5 fruit fly cellular contexts compared by ENCODE assay signal in the genomic region with DNA sequence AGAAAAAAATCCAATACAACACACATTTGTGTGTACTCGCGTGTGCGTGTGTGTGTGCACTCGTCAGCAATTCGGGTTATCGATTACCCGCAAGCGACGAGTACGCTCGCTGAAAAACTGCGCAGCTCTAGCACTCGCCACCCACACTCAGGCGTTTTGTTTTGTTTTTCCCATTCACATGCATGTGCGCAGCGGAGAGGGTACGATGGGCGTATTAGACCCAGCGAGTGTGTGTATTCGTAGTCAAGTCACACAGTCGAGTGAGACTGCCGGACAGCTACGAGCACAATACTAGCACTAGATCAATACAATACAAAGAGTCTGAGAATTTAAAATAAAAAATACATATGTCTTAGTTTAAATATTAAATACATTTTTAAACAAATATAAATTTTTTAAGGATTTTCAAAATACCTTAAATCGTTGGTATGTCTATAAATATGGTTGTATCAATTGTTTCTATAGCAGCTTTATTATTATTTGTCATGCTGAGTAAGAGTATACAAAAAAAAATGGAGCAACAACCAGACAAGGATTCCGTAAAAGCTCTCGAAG.
TF ChIP-seq lines count a peak whose summit lies in the region.

A gene (minus strand): TSS at position 37 of the 555 bp plus-strand sequence.
A gene (plus strand): TSS at position 306 of the 555 bp plus-strand sequence.

TF ChIP-seq in whole organism, adult, 20 proteins besides CTCF, POLR2A, EP300 and RAD21 (continued from another document):
- TF ChIP-seq CG5204 (GFP tag; optimal IDR thresholded peaks at IDR 0.05; lab: Kevin White, UChicago) (peak; percentile 64), ovo (GFP tag; optimal IDR thresholded peaks at IDR 0.05; lab: Kevin White, UChicago) (peak; percentile 3), CG33017 (tag; optimal IDR thresholded peaks at IDR 0.05; lab: Kevin White, UChicago) (peak; percentile 75), CG1620 (GFP tag; optimal IDR thresholded peaks at IDR 0.05; lab: Kevin White, UChicago) (peak; percentile 76)

TF ChIP-seq in whole organism, embryonic, 481 proteins besides CTCF, POLR2A, EP300 and RAD21 (continued from another document and continues in another):
- TF ChIP-seq CG2199 (GFP tag; IDR thresholded peaks at IDR 0.05; lab: Robert Waterston, UW) (peak; percentile 82), CG7987 (GFP tag; optimal IDR thresholded peaks at IDR 0.05; lab: Kevin White, UChicago) (peak; percentile 91), repo (GFP tag; optimal IDR thresholded peaks at IDR 0.05; lab: Kevin White, UChicago) (peak; percentile 79), aop (GFP tag; IDR thresholded peaks at IDR 0.05; lab: Robert Waterston, UW) (peak; percentile 77), Hr51 (GFP tag; optimal IDR thresholded peaks at IDR 0.05; lab: Kevin White, UChicago) (peak; percentile 85 to 86), zen (tag; optimal IDR thresholded peaks at IDR 0.05; lab: Kevin White, UChicago) (peak; percentile 77), CG10147 (GFP tag; optimal IDR thresholded peaks at IDR 0.05; lab: Kevin White, UChicago) (peak; percentile 70), CG7928 (GFP tag; optimal IDR thresholded peaks at IDR 0.05; lab: Kevin White, UChicago) (peak; percentile 61), CG10366 (GFP tag; IDR thresholded peaks at IDR 0.05; lab: Robert Waterston, UW) (peak; percentile 93), Neu2 (GFP tag; optimal IDR thresholded peaks at IDR 0.05; lab: Kevin White, UChicago; ENCODE audit: borderline replicate concordance) (peak; percentile 26), Mes4 (GFP tag; optimal IDR thresholded peaks at IDR 0.05; lab: Kevin White, UChicago) (peak; percentile 56), NC2β (GFP tag; optimal IDR thresholded peaks at IDR 0.05; lab: Kevin White, UChicago) (peak; percentile 78), croc (GFP tag; conservative IDR thresholded peaks at IDR 0.05; lab: Robert Waterston, UW) (peak; percentile 61; the same call in 2 of the 3 replicates), Xbp1 (GFP tag; optimal IDR thresholded peaks at IDR 0.05; lab: Kevin White, UChicago) (peak; percentile 94), Oli (tag; optimal IDR thresholded peaks at IDR 0.05; lab: Kevin White, UChicago) (peak; percentile 83), tin (GFP tag; optimal IDR thresholded peaks at IDR 0.05; lab: Kevin White, UChicago) (peak; percentile 92), CG12299 (tag; optimal IDR thresholded peaks at IDR 0.05; lab: Kevin White, UChicago) (peak; percentile 69), emc (GFP tag; optimal IDR thresholded peaks at IDR 0.05; lab: Kevin White, UChicago) (peak; percentile 31), sqz (GFP tag; optimal IDR thresholded peaks at IDR 0.05; lab: Kevin White, UChicago) (no peak), onecut (GFP tag; IDR thresholded peaks at IDR 0.05; lab: Robert Waterston, UW) (peak; percentile 91), HLH54F (GFP tag; optimal IDR thresholded peaks at IDR 0.05; lab: Kevin White, UChicago) (peak; percentile 91), CG17359 (tag; optimal IDR thresholded peaks at IDR 0.05; lab: Kevin White, UChicago) (peak; percentile 92), CG3726 (GFP tag; IDR thresholded peaks at IDR 0.05; lab: Robert Waterston, UW) (peak; percentile 87), lmd (GFP tag; IDR thresholded peaks at IDR 0.05; lab: Robert Waterston, UW) (peak; percentile 93), CG7839 (tag; optimal IDR thresholded peaks at IDR 0.05; lab: Kevin White, UChicago) (peak; percentile 88), z (GFP tag; IDR thresholded peaks at IDR 0.05; lab: Robert Waterston, UW) (peak; percentile 68; the same call in 1 of the 3 replicates), HLH3B (GFP tag; IDR thresholded peaks at IDR 0.05; lab: Robert Waterston, UW) (peak; percentile 91), CG4820 (GFP tag; optimal IDR thresholded peaks at IDR 0.05; lab: Kevin White, UChicago) (peak; percentile 69), ci (GFP tag; IDR thresholded peaks at IDR 0.05; lab: Robert Waterston, UW) (peak; percentile 97)

TF ChIP-seq in whole organism, prepupa, 60 proteins besides CTCF, POLR2A, EP300 and RAD21 (continued from another document and continues in another):
- TF ChIP-seq CG16779 (tag; optimal IDR thresholded peaks at IDR 0.05; lab: Kevin White, UChicago) (peak; percentile 81), cyc (GFP tag; optimal IDR thresholded peaks at IDR 0.05; lab: Kevin White, UChicago) (peak; percentile 84), CG6163 (GFP tag; IDR thresholded peaks at IDR 0.05; lab: Robert Waterston, UW) (peak; percentile 91), Lpt (GFP tag; optimal IDR thresholded peaks at IDR 0.05; lab: Kevin White, UChicago) (peak; percentile 85), fd59A (GFP tag; optimal IDR thresholded peaks at IDR 0.05; lab: Kevin White, UChicago) (peak; percentile 71), CG8632 (GFP tag; optimal IDR thresholded peaks at IDR 0.05; lab: Kevin White, UChicago) (peak; percentile 82), CG11294 (GFP tag; IDR thresholded peaks at IDR 0.05; lab: Robert Waterston, UW) (peak; percentile 80), fd85E (GFP tag; optimal IDR thresholded peaks at IDR 0.05; lab: Kevin White, UChicago) (peak; percentile 51), CG3032 (tag; optimal IDR thresholded peaks at IDR 0.05; lab: Kevin White, UChicago) (peak; percentile 81), CG31627 (GFP tag; optimal IDR thresholded peaks at IDR 0.05; lab: Kevin White, UChicago) (peak; percentile 87), CG6792 (GFP tag; optimal IDR thresholded peaks at IDR 0.05; lab: Kevin White, UChicago) (peak; percentile 85), esn (GFP tag; optimal IDR thresholded peaks at IDR 0.05; lab: Kevin White, UChicago) (peak; percentile 90), dac (GFP tag; optimal IDR thresholded peaks at IDR 0.05; lab: Kevin White, UChicago) (peak; percentile 85), CG6276 (GFP tag; optimal IDR thresholded peaks at IDR 0.05; lab: Kevin White, UChicago) (peak; percentile 36), ss (GFP tag; optimal IDR thresholded peaks at IDR 0.05; lab: Kevin White, UChicago) (no peak), acj6 (GFP tag; optimal IDR thresholded peaks at IDR 0.05; lab: Kevin White, UChicago) (peak; percentile 90), CG34406 (GFP tag; optimal IDR thresholded peaks at IDR 0.05; lab: Kevin White, UChicago) (peak; percentile 83), salr (GFP tag; optimal IDR thresholded peaks at IDR 0.05; lab: Kevin White, UChicago) (peak; percentile 76 to 80), dsx (GFP tag; optimal IDR thresholded peaks at IDR 0.05; lab: Kevin White, UChicago; ENCODE audit: poor library complexity, severe bottlenecking) (peak; percentile 77), net (GFP tag; optimal IDR thresholded peaks at IDR 0.05; lab: Kevin White, UChicago) (peak; percentile 93), CG9139 (GFP tag; optimal IDR thresholded peaks at IDR 0.05; lab: Kevin White, UChicago) (peak; percentile 69), vri (GFP tag; optimal IDR thresholded peaks at IDR 0.05; lab: Kevin White, UChicago) (no peak), pdm3 (GFP tag; optimal IDR thresholded peaks at IDR 0.05; lab: Kevin White, UChicago) (peak; percentile 86), CG8319 (GFP tag; optimal IDR thresholded peaks at IDR 0.05; lab: Kevin White, UChicago) (peak; percentile 77), Ets21C (GFP tag; optimal IDR thresholded peaks at IDR 0.05; lab: Kevin White, UChicago) (peak; percentile 74), svp (GFP tag; lab: Kevin White, UChicago) (peak; percentile 92), CG15336 (GFP tag; IDR thresholded peaks at IDR 0.05; lab: Robert Waterston, UW) (peak; percentile 91), CG11902 (GFP tag; optimal IDR thresholded peaks at IDR 0.05; lab: Kevin White, UChicago) (peak; percentile 68), CG11762 (GFP tag; optimal IDR thresholded peaks at IDR 0.05; lab: Kevin White, UChicago; ENCODE audit: insufficient read depth) (peak; percentile 69), CG1621 (tag; optimal IDR thresholded peaks at IDR 0.05; lab: Kevin White, UChicago) (peak; percentile 86), Eip93F (GFP tag; optimal IDR thresholded peaks at IDR 0.05; lab: Kevin White, UChicago) (peak; percentile 80)

TF ChIP-seq in whole organism, pupa, 21 proteins besides CTCF, POLR2A, EP300 and RAD21 (continued from another document):
- TF ChIP-seq fd96Ca (GFP tag; IDR thresholded peaks at IDR 0.05; lab: Robert Waterston, UW) (peak; percentile 92), CG32121 (GFP tag; IDR thresholded peaks at IDR 0.05; lab: Robert Waterston, UW) (peak; percentile 92), CG34367 (tag; optimal IDR thresholded peaks at IDR 0.05; lab: Kevin White, UChicago) (peak; percentile 81)

TF ChIP-seq in whole organism, wandering third instar larva, 38 proteins besides CTCF, POLR2A, EP300 and RAD21 (continued from another document):
- peak; percentile 96 for TF ChIP-seq jim (GFP tag; optimal IDR thresholded peaks at IDR 0.05; lab: Kevin White, UChicago)
- no peak for TF ChIP-seq dl (GFP tag; optimal IDR thresholded peaks at IDR 0.05; lab: Kevin White, UChicago; ENCODE audit: insufficient read depth in 1 of 2, partially characterized antibody in 2 of 2)
- TF ChIP-seq Sp1 (GFP tag; optimal IDR thresholded peaks at IDR 0.05; lab: Kevin White, UChicago): peak; percentile 74
- peak; percentile 99 for TF ChIP-seq Hr83 (GFP tag; optimal IDR thresholded peaks at IDR 0.05; lab: Kevin White, UChicago; ENCODE audit: poor library complexity, severe bottlenecking)
- TF ChIP-seq lola (GFP tag; optimal IDR thresholded peaks at IDR 0.05; lab: Kevin White, UChicago): no peak
- no peak for TF ChIP-seq Hr78 (GFP tag; optimal IDR thresholded peaks at IDR 0.05; lab: Kevin White, UChicago)
- peak; percentile 91 for TF ChIP-seq woc (GFP tag; optimal IDR thresholded peaks at IDR 0.05; lab: Kevin White, UChicago)
- TF ChIP-seq Dif (GFP tag; optimal IDR thresholded peaks at IDR 0.05; lab: Kevin White, UChicago; ENCODE audit: partially characterized antibody): peak; percentile 60
- TF ChIP-seq h (GFP tag; optimal IDR thresholded peaks at IDR 0.05; lab: Kevin White, UChicago): peak; percentile 87
- TF ChIP-seq Abd-B (GFP tag; optimal IDR thresholded peaks at IDR 0.05; lab: Kevin White, UChicago): no peak
- no peak for TF ChIP-seq CrebA (GFP tag; optimal IDR thresholded peaks at IDR 0.05; lab: Kevin White, UChicago; ENCODE audit: borderline replicate concordance)
- peak; percentile 80 for TF ChIP-seq fru (GFP tag; optimal IDR thresholded peaks at IDR 0.05; lab: Kevin White, UChicago)
- no peak for TF ChIP-seq Hnf4 (GFP tag; optimal IDR thresholded peaks at IDR 0.05; lab: Kevin White, UChicago)
- TF ChIP-seq pan (optimal IDR thresholded peaks at IDR 0.05; lab: Kevin White, UChicago): no peak
- peak; percentile 79 for TF ChIP-seq sv (GFP tag; optimal IDR thresholded peaks at IDR 0.05; lab: Kevin White, UChicago)
- TF ChIP-seq Mio (GFP tag; optimal IDR thresholded peaks at IDR 0.05; lab: Kevin White, UChicago): peak; percentile 3
- TF ChIP-seq N (GFP tag; optimal IDR thresholded peaks at IDR 0.05; lab: Kevin White, UChicago): no peak
- TF ChIP-seq psq (GFP tag; optimal IDR thresholded peaks at IDR 0.05; lab: Kevin White, UChicago): peak; percentile 85
TF ChIP-seq in whole organism, wandering third instar larva: peak in this region for 22.
